Fruit fly (Drosophila melanogaster) whole organism, embryonic: ENCODE results near the gene CG46026.

Experiments used
- CG10366 ChIP-seq: fragments of 200-800 bp; sonication (Bioruptor generic); IDR thresholded peaks from 2 replicates; pipeline ENCODE4 v1.3.6; 2022; ENCODE audit warnings: missing biosample characterization, missing genetic modification characterization
- CG11504 ChIP-seq: fragments of 200-800 bp; sonication (Bioruptor generic); optimal IDR thresholded peaks from 3 replicates; lab custom pipeline; 2019; ENCODE audit warnings: missing biosample characterization, mild to moderate bottlenecking, missing genetic modification characterization, moderate library complexity
- CG12104 ChIP-seq: fragments of 200-800 bp; sonication (Bioruptor generic); optimal IDR thresholded peaks from 3 replicates; lab custom pipeline; 2016; ENCODE audit warnings: missing biosample characterization, missing genetic modification characterization
- CG12236 ChIP-seq: fragments of 200-800 bp; sonication (Bioruptor generic); optimal IDR thresholded peaks from 2 replicates; lab custom pipeline; 2016; ENCODE audit warnings: missing biosample characterization, missing genetic modification characterization
- CG12942 ChIP-seq: fragments of 200-800 bp; sonication (Bioruptor generic); optimal IDR thresholded peaks from 3 replicates; lab custom pipeline; 2016; ENCODE audit warnings: missing biosample characterization, missing genetic modification characterization
- CG18599 ChIP-seq: fragments of 200-800 bp; sonication (Bioruptor generic); optimal IDR thresholded peaks from 3 replicates; lab custom pipeline; 2017; ENCODE audit warnings: missing biosample characterization, missing genetic modification characterization, mild to moderate bottlenecking, moderate library complexity, missing genetic modification reagents
- CG2199 ChIP-seq: fragments of 200-800 bp; sonication (Bioruptor generic); IDR thresholded peaks from 3 replicates; pipeline ENCODE4 v1.3.6; 2022; ENCODE audit warnings: missing biosample characterization, missing genetic modification characterization
- CG6683 ChIP-seq: fragments of 200-800 bp; sonication (Bioruptor generic); optimal IDR thresholded peaks from 2 replicates; lab custom pipeline; 2017; ENCODE audit warnings: missing biosample characterization, mild to moderate bottlenecking, missing genetic modification characterization, missing genetic modification reagents
- Doc2 ChIP-seq: fragments of 200-800 bp; sonication (Bioruptor generic); IDR thresholded peaks from 2 replicates; pipeline ENCODE4 v1.3.6; 2022; ENCODE audit warnings: missing biosample characterization, missing genetic modification characterization
- E2f1 ChIP-seq: fragments of 200-800 bp; sonication (Bioruptor generic); IDR thresholded peaks from 2 replicates; pipeline ENCODE4 v1.3.6; 2022; ENCODE audit warnings: missing biosample characterization, missing genetic modification characterization
- Ets65A ChIP-seq: fragments of 200-800 bp; sonication (Bioruptor generic); peaks from one replicate; lab custom pipeline; 2016; ENCODE audit warnings: missing biosample characterization, missing genetic modification characterization
- Hmx ChIP-seq: fragments of 200-800 bp; sonication (Bioruptor generic); optimal IDR thresholded peaks from 2 replicates; lab custom pipeline; 2016; ENCODE audit warnings: missing biosample characterization, missing genetic modification characterization
- Hr51 ChIP-seq, 2 experiments: fragments of 200-800 bp; sonication (Bioruptor generic); optimal IDR thresholded peaks; 2 replicates in 1 of 2; 3 replicates in 1 of 2; lab custom pipeline; 2016 to 2018; ENCODE audit warnings: missing biosample characterization in 2 of 2, missing genetic modification characterization in 2 of 2, mild to moderate bottlenecking in 1 of 2, moderate library complexity in 1 of 2
- Hr78 ChIP-seq, 2 experiments: fragments of 200-800 bp in 1 of 2; fragments of >200 bp in 1 of 2; sonication (Bioruptor generic) in 1 of 2; optimal IDR thresholded peaks; 2 replicates each; lab custom pipeline; 2017 to 2019; ENCODE audit warnings: missing biosample characterization in 2 of 2, missing genetic modification characterization in 2 of 2, mild to moderate bottlenecking in 1 of 2, moderate library complexity in 1 of 2
- Med ChIP-seq: fragments of 200-800 bp; sonication (Bioruptor generic); peaks from one replicate; lab custom pipeline; 2016; ENCODE audit warnings: missing biosample characterization, missing genetic modification characterization, mild to moderate bottlenecking, inconsistent platforms, moderate library complexity
- Pdp1 ChIP-seq, 2 experiments: fragments of 200-800 bp; sonication (Bioruptor generic); optimal IDR thresholded peaks; 3 replicates each; lab custom pipeline; 2016; ENCODE audit warnings: missing biosample characterization in 2 of 2, missing genetic modification characterization in 2 of 2, mild to moderate bottlenecking in 1 of 2, moderate library complexity in 1 of 2
- ash1 ChIP-seq: fragments of 200-800 bp; sonication (Bioruptor generic); optimal IDR thresholded peaks from 2 replicates; lab custom pipeline; 2018; ENCODE audit warnings: missing biosample characterization, mild to moderate bottlenecking, missing genetic modification characterization
- ci ChIP-seq: fragments of 200-800 bp; sonication (Bioruptor generic); IDR thresholded peaks from 3 replicates; pipeline ENCODE4 v1.3.6; 2022; ENCODE audit warnings: missing biosample characterization, missing genetic modification characterization
- dm ChIP-seq: fragments of 200-800 bp; sonication (Bioruptor generic); optimal IDR thresholded peaks from 3 replicates; lab custom pipeline; 2016; ENCODE audit warnings: missing biosample characterization, missing genetic modification characterization
- dmrt99B ChIP-seq: fragments of 200-800 bp; sonication (Bioruptor generic); optimal IDR thresholded peaks from 2 replicates; lab custom pipeline; 2018; ENCODE audit warnings: missing biosample characterization, mild to moderate bottlenecking, missing genetic modification characterization, moderate library complexity
- dysf ChIP-seq: fragments of 200-800 bp; sonication (Bioruptor generic); IDR thresholded peaks from 3 replicates; pipeline ENCODE4 v1.3.6; 2022; ENCODE audit warnings: missing biosample characterization, missing genetic modification characterization
- esg ChIP-seq: fragments of 200-800 bp; sonication (Bioruptor generic); conservative IDR thresholded peaks from 2 replicates; pipeline ENCODE4 v1.3.6; 2022; ENCODE audit warnings: missing biosample characterization, missing genetic modification characterization
- eyg ChIP-seq: fragments of 200-800 bp; sonication (Bioruptor generic); optimal IDR thresholded peaks from 3 replicates; lab custom pipeline; 2016; ENCODE audit warnings: missing biosample characterization, missing genetic modification characterization
- fd96Cb ChIP-seq: fragments of 200-800 bp; sonication (Bioruptor generic); optimal IDR thresholded peaks from 2 replicates; lab custom pipeline; 2018; ENCODE audit warnings: missing biosample characterization, mild to moderate bottlenecking, missing genetic modification characterization, moderate library complexity
- gem ChIP-seq: fragments of 200-800 bp; sonication (Bioruptor generic); optimal IDR thresholded peaks from 2 replicates; lab custom pipeline; 2019; ENCODE audit warnings: missing biosample characterization, mild to moderate bottlenecking, missing genetic modification characterization, moderate library complexity
- gfzf ChIP-seq: fragments of 200-800 bp; sonication (Bioruptor generic); optimal IDR thresholded peaks from 2 replicates; lab custom pipeline; 2016; ENCODE audit warnings: missing biosample characterization, mild to moderate bottlenecking, missing genetic modification characterization, moderate library complexity
- gsb-n ChIP-seq: fragments of 200-800 bp; sonication (Bioruptor generic); optimal IDR thresholded peaks from 3 replicates; lab custom pipeline; 2018; ENCODE audit warnings: missing biosample characterization, mild to moderate bottlenecking, missing genetic modification characterization
- hkb ChIP-seq, 2 experiments: fragments of 200-800 bp in 1 of 2; fragments of >200 bp in 1 of 2; sonication (Bioruptor generic) in 1 of 2; IDR thresholded peaks in 1 of 2; optimal IDR thresholded peaks in 1 of 2; 2 replicates each; pipeline versions ENCODE4 v1.3.6 to Lab custom; 2017 to 2022; ENCODE audit warnings: missing biosample characterization in 1 of 2, missing genetic modification characterization in 1 of 2
- insv ChIP-seq, 2 experiments: fragments of 200-800 bp; sonication (Bioruptor generic); optimal IDR thresholded peaks; 3 replicates each; lab custom pipeline; 2016 to 2018; ENCODE audit warnings: missing biosample characterization in 2 of 2, missing genetic modification characterization in 2 of 2
- kni ChIP-seq: fragments of 200-800 bp; sonication (Bioruptor generic); optimal IDR thresholded peaks from 3 replicates; lab custom pipeline; 2017; ENCODE audit warnings: mild to moderate bottlenecking, missing biosample characterization, missing genetic modification reagents, missing genetic modification characterization
- pho ChIP-seq: fragments of 200-800 bp; sonication (Bioruptor generic); optimal IDR thresholded peaks from 2 replicates; lab custom pipeline; 2016; ENCODE audit warnings: missing biosample characterization, missing genetic modification characterization
- pnt ChIP-seq: fragments of 200-800 bp; sonication (Bioruptor generic); optimal IDR thresholded peaks from 3 replicates; lab custom pipeline; 2016; ENCODE audit warnings: missing biosample characterization, missing genetic modification characterization
- prd ChIP-seq, 3 experiments: fragments of >200 bp in 2 of 3; fragments of 200-800 bp in 1 of 3; sonication (Bioruptor generic) in 1 of 3; optimal IDR thresholded peaks in 2 of 3; IDR thresholded peaks in 1 of 3; 2 replicates in 2 of 3; 3 replicates in 1 of 3; pipeline versions ENCODE4 v1.3.6 to Lab custom; 2017 to 2022; ENCODE audit warnings: missing biosample characterization in 1 of 3, missing genetic modification characterization in 1 of 3
- pum ChIP-seq: fragments of 200-800 bp; sonication (Bioruptor generic); optimal IDR thresholded peaks from 2 replicates; lab custom pipeline; 2016; ENCODE audit warnings: missing biosample characterization, missing genetic modification characterization
- sd ChIP-seq: fragments of 200-800 bp; sonication (Bioruptor generic); optimal IDR thresholded peaks from 3 replicates; lab custom pipeline; 2018; ENCODE audit warnings: missing biosample characterization, mild to moderate bottlenecking, missing genetic modification characterization, moderate library complexity
- sens ChIP-seq: fragments of 200-800 bp; sonication (Bioruptor generic); peaks from one replicate; lab custom pipeline; 2016; ENCODE audit warnings: missing biosample characterization, missing genetic modification characterization
- slp2 ChIP-seq: fragments of 200-800 bp; sonication (Bioruptor generic); optimal IDR thresholded peaks from 2 replicates; lab custom pipeline; 2016; ENCODE audit warnings: missing biosample characterization, missing genetic modification characterization
- vvl ChIP-seq: fragments of 200-800 bp; sonication (Bioruptor generic); IDR thresholded peaks from 2 replicates; pipeline ENCODE4 v1.3.6; 2022; ENCODE audit warnings: missing biosample characterization, missing genetic modification characterization

The CG46026 gene

DNA sequence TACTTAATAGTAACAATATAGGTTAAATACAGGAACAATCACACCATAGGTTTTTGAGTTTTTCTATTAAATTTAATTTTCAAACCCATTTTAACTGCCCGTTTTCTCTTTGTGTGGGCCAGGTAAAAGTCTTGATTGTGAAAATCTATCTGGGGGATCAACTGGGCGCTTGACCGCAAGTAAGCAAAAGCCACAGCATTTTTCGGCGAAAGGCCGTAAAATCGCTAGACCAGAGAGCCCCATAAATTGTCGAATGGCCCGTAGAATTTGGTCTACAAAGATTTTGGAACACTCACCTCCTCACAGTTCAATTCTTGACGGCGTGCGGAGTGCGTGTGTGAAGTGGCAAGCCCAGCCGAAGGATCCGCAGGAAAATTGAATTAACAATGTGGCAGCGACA lies 19.3 kb upstream of the CG46026 start, which contains the start of gene CG15594:
CG15594 (plus strand) TSS at position 301 of the 400 bp plus-strand sequence.
- no peak for TF ChIP-seq pum
- TF ChIP-seq Hr51 (GFP tag; optimal IDR thresholded peaks at IDR 0.05; lab: Kevin White, UChicago), result peak in 1 of 2 experiments; percentile 10
- no peak for TF ChIP-seq gsb-n (tag; lab: Kevin White, UChicago)
- TF ChIP-seq gem, result peak; percentile 9
- TF ChIP-seq Doc2 (GFP tag; lab: Robert Waterston, UW), result no peak
- TF ChIP-seq hkb (optimal IDR thresholded peaks at IDR 0.05; lab: Kevin White, UChicago), result no peak
- TF ChIP-seq hkb (GFP tag; IDR thresholded peaks at IDR 0.05; lab: Robert Waterston, UW), result no peak
- TF ChIP-seq dmrt99B (tag; lab: Kevin White, UChicago), result no peak
- peak; percentile 20 for TF ChIP-seq CG11504 (tag; lab: Kevin White, UChicago)
- TF ChIP-seq slp2 (GFP tag; lab: Kevin White, UChicago), result no peak
- TF ChIP-seq, all 482 proteins: peak for 3

DNA sequence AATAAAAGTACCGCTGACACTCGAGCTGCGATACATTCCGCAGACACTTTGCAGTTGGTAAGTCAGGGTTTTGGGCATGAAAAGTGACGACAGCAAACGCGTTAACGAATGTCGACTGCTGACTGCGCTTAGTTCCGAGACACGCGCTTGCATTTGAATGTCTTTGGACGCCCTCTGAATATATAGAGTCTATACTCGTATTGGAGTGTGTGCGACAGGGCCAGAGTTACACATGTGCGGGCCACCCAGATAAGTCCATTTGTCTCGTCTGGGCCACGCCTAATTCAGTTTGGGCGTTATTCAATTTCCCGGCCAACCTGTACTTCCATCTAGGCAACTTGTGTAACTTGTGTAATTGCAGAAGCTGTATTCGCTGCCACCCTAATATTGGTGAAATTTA lies 16.4 kb upstream of the CG46026 start:
- TF ChIP-seq eyg (GFP tag; lab: Kevin White, UChicago), result no peak
- no peak for TF ChIP-seq fd96Cb (tag; lab: Kevin White, UChicago)
- no peak for TF ChIP-seq Hmx
- TF ChIP-seq kni, result peak; percentile 70
- no peak for TF ChIP-seq dm
- peak; percentile 21 for TF ChIP-seq Med (GFP tag; lab: Kevin White, UChicago)
- 0 out of 3 replicates have a peak, but pooled peaks have one; percentile 20 for TF ChIP-seq ci (GFP tag; lab: Robert Waterston, UW)
- no peak for TF ChIP-seq Hr78 (GFP tag; optimal IDR thresholded peaks at IDR 0.05; lab: Kevin White, UChicago)
- TF ChIP-seq ash1 (GFP tag; lab: Kevin White, UChicago), result no peak
- TF ChIP-seq Ets65A, result peak; percentile 91
- TF ChIP-seq E2f1, result no peak
- peak; percentile 40; the same call in 1 of the 2 replicates for TF ChIP-seq vvl (GFP tag; lab: Robert Waterston, UW)
- TF ChIP-seq CG10366 (GFP tag; lab: Robert Waterston, UW), result no peak
- TF ChIP-seq pnt (GFP tag; lab: Kevin White, UChicago), result no peak
- TF ChIP-seq Pdp1 (GFP tag; optimal IDR thresholded peaks at IDR 0.05; lab: Kevin White, UChicago), result peak in 1 of 2 experiments; percentile 24
- peak; percentile 6 for TF ChIP-seq sd (tag; lab: Kevin White, UChicago)
- TF ChIP-seq pho, result no peak
- peak; percentile 43 for TF ChIP-seq sens
- TF ChIP-seq esg (GFP tag; lab: Robert Waterston, UW), result no peak
- no peak for TF ChIP-seq gfzf (GFP tag; lab: Kevin White, UChicago)
- no peak for TF ChIP-seq CG18599 (GFP tag; lab: Kevin White, UChicago)
- no peak for TF ChIP-seq CG12104 (GFP tag; lab: Kevin White, UChicago)
- TF ChIP-seq CG2199, result 0 out of 3 replicates have a peak, but pooled peaks have one; percentile 52

DNA sequence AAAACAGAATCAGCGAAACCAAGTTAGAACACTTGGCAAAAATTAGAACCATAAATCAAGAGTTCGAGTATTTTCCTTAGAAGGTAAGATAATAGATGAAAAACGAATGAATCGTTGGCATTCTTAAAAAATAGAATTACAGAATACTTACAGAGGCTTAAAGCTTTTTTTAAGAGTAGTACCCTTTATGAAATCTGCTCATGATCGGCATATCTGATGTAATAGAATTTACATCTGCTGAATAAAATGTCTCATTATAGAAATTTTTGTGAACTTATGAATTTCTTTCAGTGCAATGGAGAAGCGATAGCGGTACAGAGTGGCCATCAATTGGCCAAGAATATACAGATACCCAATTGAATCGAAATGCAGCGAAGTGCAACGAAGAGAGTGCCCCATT lies 15.2 kb upstream of the CG46026 start, which contains the start of gene Osi13:
Osi13 (plus strand) TSS at position 301 of the 400 bp plus-strand sequence.
- no peak for TF ChIP-seq CG12942 (GFP tag; lab: Kevin White, UChicago)
- peak in 1 of 2 experiments; percentile 3 for TF ChIP-seq prd (optimal IDR thresholded peaks at IDR 0.05; lab: Kevin White, UChicago)
- TF ChIP-seq prd (GFP tag; IDR thresholded peaks at IDR 0.05; lab: Robert Waterston, UW), result no peak
- no peak for TF ChIP-seq CG12236
- TF ChIP-seq insv (GFP tag; optimal IDR thresholded peaks at IDR 0.05; lab: Kevin White, UChicago), result no peak
- no peak for TF ChIP-seq CG6683 (GFP tag; lab: Kevin White, UChicago)
- no peak for TF ChIP-seq dysf
